Fruit fly (Drosophila melanogaster) whole organism, prepupa: ENCODE measurements around the gene Mst84Da.

Experiments used
- Blimp-1 ChIP-seq: fragments of 200-800 bp; sonication (Bioruptor generic); optimal IDR thresholded peaks from 3 replicates; lab custom pipeline; 2017; ENCODE audit warnings: missing biosample characterization, missing genetic modification characterization, mild to moderate bottlenecking, moderate library complexity, missing genetic modification reagents
- CG10631 ChIP-seq: fragments of 200-800 bp; sonication (Bioruptor generic); optimal IDR thresholded peaks from 2 replicates; lab custom pipeline; 2016; ENCODE audit warnings: missing biosample characterization, missing genetic modification characterization
- CG10669 ChIP-seq: fragments of 200-800 bp; sonication (Bioruptor generic); optimal IDR thresholded peaks from 3 replicates; lab custom pipeline; 2018; ENCODE audit warnings: missing biosample characterization, mild to moderate bottlenecking, missing genetic modification characterization, moderate library complexity
- CG11294 ChIP-seq: fragments of 200-800 bp; sonication (Bioruptor generic); IDR thresholded peaks from 2 replicates; pipeline ENCODE4 v1.3.6; 2022; ENCODE audit warnings: missing biosample characterization, missing genetic modification characterization
- CG11762 ChIP-seq: fragments of 200-800 bp; sonication (Bioruptor generic); optimal IDR thresholded peaks from 3 replicates; lab custom pipeline; 2016; ENCODE audit warnings: missing biosample characterization, missing genetic modification characterization; ENCODE audit not compliant: insufficient read depth
- CG11902 ChIP-seq: fragments of 200-800 bp; sonication (Bioruptor generic); optimal IDR thresholded peaks from 3 replicates; lab custom pipeline; 2016; ENCODE audit warnings: missing biosample characterization, missing genetic modification characterization
- CG15336 ChIP-seq: fragments of 200-800 bp; sonication (Bioruptor generic); IDR thresholded peaks from 2 replicates; pipeline ENCODE4 v1.3.6; 2022; ENCODE audit warnings: missing biosample characterization, missing genetic modification characterization
- CG1621 ChIP-seq: fragments of 200-800 bp; sonication (Bioruptor generic); optimal IDR thresholded peaks from 3 replicates; lab custom pipeline; 2018; ENCODE audit warnings: missing biosample characterization, mild to moderate bottlenecking, missing genetic modification characterization
- CG16779 ChIP-seq: fragments of 200-800 bp; sonication (Bioruptor generic); optimal IDR thresholded peaks from 3 replicates; lab custom pipeline; 2017; ENCODE audit warnings: missing biosample characterization, mild to moderate bottlenecking, missing genetic modification characterization
- CG3032 ChIP-seq: fragments of 200-800 bp; optimal IDR thresholded peaks from 2 replicates; lab custom pipeline; 2019; ENCODE audit warnings: missing biosample characterization, mild to moderate bottlenecking, missing genetic modification characterization, moderate library complexity
- CG31627 ChIP-seq: fragments of 200-800 bp; sonication (Bioruptor generic); optimal IDR thresholded peaks from 3 replicates; lab custom pipeline; 2016; ENCODE audit warnings: missing biosample characterization, missing genetic modification characterization
- CG32006 ChIP-seq: fragments of 200-800 bp; sonication (Bioruptor generic); optimal IDR thresholded peaks from 3 replicates; lab custom pipeline; 2017; ENCODE audit warnings: missing biosample characterization, mild to moderate bottlenecking, missing genetic modification characterization
- CG34406 ChIP-seq: fragments of 200-800 bp; sonication (Bioruptor generic); optimal IDR thresholded peaks from 3 replicates; lab custom pipeline; 2016; ENCODE audit warnings: missing biosample characterization, missing genetic modification characterization
- CG4318 ChIP-seq: fragments of 200-800 bp; sonication (Bioruptor generic); optimal IDR thresholded peaks from 3 replicates; lab custom pipeline; 2017; ENCODE audit warnings: missing biosample characterization, mild to moderate bottlenecking, missing genetic modification characterization
- CG6163 ChIP-seq: fragments of 200-800 bp; sonication (Bioruptor generic); IDR thresholded peaks from 3 replicates; pipeline ENCODE4 v1.3.6; 2022; ENCODE audit warnings: missing biosample characterization, missing genetic modification characterization
- CG6276 ChIP-seq: fragments of 200-800 bp; sonication (Bioruptor generic); optimal IDR thresholded peaks from 2 replicates; lab custom pipeline; 2017; ENCODE audit warnings: missing biosample characterization, mild to moderate bottlenecking, missing genetic modification characterization
- CG6792 ChIP-seq: fragments of 200-800 bp; sonication (Bioruptor generic); optimal IDR thresholded peaks from 3 replicates; lab custom pipeline; 2016; ENCODE audit warnings: missing biosample characterization, missing genetic modification characterization
- CG6808 ChIP-seq: fragments of 200-800 bp; sonication (Bioruptor generic); optimal IDR thresholded peaks from 3 replicates; lab custom pipeline; 2017; ENCODE audit warnings: missing biosample characterization, missing genetic modification characterization, mild to moderate bottlenecking, moderate library complexity, missing genetic modification reagents
- CG6854 ChIP-seq: fragments of 200-800 bp; sonication (Bioruptor generic); optimal IDR thresholded peaks from 2 replicates; lab custom pipeline; 2017; ENCODE audit warnings: missing biosample characterization, mild to moderate bottlenecking, missing genetic modification characterization
- CG7368 ChIP-seq: fragments of 200-800 bp; sonication (Bioruptor generic); optimal IDR thresholded peaks from 3 replicates; lab custom pipeline; 2016; ENCODE audit warnings: missing biosample characterization, missing genetic modification characterization
- CG8632 ChIP-seq: fragments of 200-800 bp; sonication (Bioruptor generic); optimal IDR thresholded peaks from 3 replicates; lab custom pipeline; 2016; ENCODE audit warnings: missing biosample characterization, missing genetic modification characterization
- CG9139 ChIP-seq: fragments of 200-800 bp; sonication (Bioruptor generic); optimal IDR thresholded peaks from 3 replicates; lab custom pipeline; 2017; ENCODE audit warnings: missing biosample characterization, mild to moderate bottlenecking, missing genetic modification characterization
- Eip75B ChIP-seq: fragments of 200-800 bp; sonication (Bioruptor generic); optimal IDR thresholded peaks from 3 replicates; lab custom pipeline; 2016; ENCODE audit warnings: missing biosample characterization, missing genetic modification characterization
- Eip78C ChIP-seq: fragments of 200-800 bp; sonication (Bioruptor generic); peaks from one replicate; lab custom pipeline; 2016; ENCODE audit warnings: missing biosample characterization, missing genetic modification characterization
- Eip93F ChIP-seq: fragments of 200-800 bp; sonication (Bioruptor generic); optimal IDR thresholded peaks from 2 replicates; lab custom pipeline; 2016; ENCODE audit warnings: missing biosample characterization, mild to moderate bottlenecking, missing genetic modification characterization
- Ets21C ChIP-seq: fragments of 200-800 bp; sonication (Bioruptor generic); optimal IDR thresholded peaks from 3 replicates; lab custom pipeline; 2016; ENCODE audit warnings: missing biosample characterization, missing genetic modification characterization
- Ets96B ChIP-seq: fragments of 200-800 bp; optimal IDR thresholded peaks from 2 replicates; lab custom pipeline; 2019; ENCODE audit warnings: missing biosample characterization, mild to moderate bottlenecking, missing genetic modification characterization, moderate library complexity
- Gug ChIP-seq: fragments of 200-800 bp; sonication (Bioruptor generic); IDR thresholded peaks from 2 replicates; pipeline ENCODE4 v1.3.6; 2022; ENCODE audit warnings: missing biosample characterization, missing genetic modification characterization
- Hr39 ChIP-seq: fragments of 200-800 bp; sonication (Bioruptor generic); optimal IDR thresholded peaks from 2 replicates; lab custom pipeline; 2016; ENCODE audit warnings: missing biosample characterization, missing genetic modification characterization
- Hr4 ChIP-seq: fragments of 200-800 bp; sonication (Bioruptor generic); optimal IDR thresholded peaks from 3 replicates; lab custom pipeline; 2016; ENCODE audit warnings: missing biosample characterization, missing genetic modification characterization
- Lpt ChIP-seq: fragments of 200-800 bp; sonication (Bioruptor generic); optimal IDR thresholded peaks from 3 replicates; lab custom pipeline; 2016; ENCODE audit warnings: missing biosample characterization, missing genetic modification characterization
- Met ChIP-seq: fragments of 200-800 bp; sonication (Bioruptor generic); optimal IDR thresholded peaks from 3 replicates; lab custom pipeline; 2016; ENCODE audit warnings: missing biosample characterization, missing genetic modification characterization
- OdsH ChIP-seq: fragments of 200-800 bp; sonication (Bioruptor generic); optimal IDR thresholded peaks from 3 replicates; lab custom pipeline; 2016; ENCODE audit warnings: missing biosample characterization, missing genetic modification characterization
- Smox ChIP-seq: fragments of 200-800 bp; sonication (Bioruptor generic); optimal IDR thresholded peaks from 3 replicates; lab custom pipeline; 2016; ENCODE audit warnings: missing biosample characterization, missing genetic modification characterization
- Sox102F ChIP-seq: fragments of 200-800 bp; sonication (Bioruptor generic); optimal IDR thresholded peaks from 2 replicates; lab custom pipeline; 2016; ENCODE audit warnings: missing biosample characterization, mild to moderate bottlenecking, missing genetic modification characterization
- Sox14 ChIP-seq: fragments of 200-800 bp; sonication (Bioruptor generic); optimal IDR thresholded peaks from 3 replicates; lab custom pipeline; 2016; ENCODE audit warnings: missing biosample characterization, missing genetic modification characterization
- Sox15 ChIP-seq: fragments of 200-800 bp; sonication (Bioruptor generic); optimal IDR thresholded peaks from 3 replicates; lab custom pipeline; 2016; ENCODE audit warnings: missing biosample characterization, missing genetic modification characterization
- achi ChIP-seq: fragments of 200-800 bp; sonication (Bioruptor generic); optimal IDR thresholded peaks from 3 replicates; lab custom pipeline; 2016; ENCODE audit warnings: missing biosample characterization, missing genetic modification characterization
- acj6 ChIP-seq: fragments of 200-800 bp; sonication (Bioruptor generic); optimal IDR thresholded peaks from 3 replicates; lab custom pipeline; 2016; ENCODE audit warnings: missing biosample characterization, missing genetic modification characterization
- cyc ChIP-seq: fragments of 200-800 bp; sonication (Bioruptor generic); optimal IDR thresholded peaks from 3 replicates; lab custom pipeline; 2016; ENCODE audit warnings: missing biosample characterization, missing genetic modification characterization
- dac ChIP-seq: fragments of 200-800 bp; sonication (Bioruptor generic); optimal IDR thresholded peaks from 2 replicates; lab custom pipeline; 2017; ENCODE audit warnings: missing biosample characterization, mild to moderate bottlenecking, missing genetic modification characterization
- dsx ChIP-seq: fragments of 200-800 bp; optimal IDR thresholded peaks from 3 replicates; lab custom pipeline; 2019; ENCODE audit warnings: missing biosample characterization, mild to moderate bottlenecking, missing genetic modification characterization, moderate library complexity; ENCODE audit not compliant: poor library complexity, severe bottlenecking
- esn ChIP-seq: fragments of 200-800 bp; sonication (Bioruptor generic); optimal IDR thresholded peaks from 2 replicates; lab custom pipeline; 2016; ENCODE audit warnings: missing biosample characterization, mild to moderate bottlenecking, missing genetic modification characterization, moderate library complexity
- fkh ChIP-seq: fragments of 200-800 bp; sonication (Bioruptor generic); optimal IDR thresholded peaks from 3 replicates; lab custom pipeline; 2017; ENCODE audit warnings: missing biosample characterization, mild to moderate bottlenecking, missing genetic modification characterization, moderate library complexity
- lz ChIP-seq: fragments of 200-800 bp; sonication (Bioruptor generic); optimal IDR thresholded peaks from 3 replicates; lab custom pipeline; 2016; ENCODE audit warnings: missing biosample characterization, missing genetic modification characterization
- net ChIP-seq: fragments of 200-800 bp; sonication (Bioruptor generic); optimal IDR thresholded peaks from 3 replicates; lab custom pipeline; 2016; ENCODE audit warnings: missing biosample characterization, missing genetic modification characterization
- pdm3 ChIP-seq: fragments of 200-800 bp; sonication (Bioruptor generic); optimal IDR thresholded peaks from 3 replicates; lab custom pipeline; 2016; ENCODE audit warnings: missing biosample characterization, missing genetic modification characterization
- salr ChIP-seq, 2 experiments: fragments of 200-800 bp; sonication (Bioruptor generic); optimal IDR thresholded peaks; 3 replicates each; lab custom pipeline; 2016 to 2018; ENCODE audit warnings: missing biosample characterization in 2 of 2, missing genetic modification characterization in 2 of 2, mild to moderate bottlenecking in 1 of 2
- spab ChIP-seq: fragments of 200-800 bp; sonication (Bioruptor generic); optimal IDR thresholded peaks from 2 replicates; lab custom pipeline; 2017; ENCODE audit warnings: missing biosample characterization, mild to moderate bottlenecking, missing genetic modification characterization, missing genetic modification reagents
- ss ChIP-seq, 2 experiments: fragments of 200-800 bp; sonication (Bioruptor generic); optimal IDR thresholded peaks; 2 replicates in 1 of 2; 3 replicates in 1 of 2; lab custom pipeline; 2017 to 2018; ENCODE audit warnings: mild to moderate bottlenecking in 2 of 2, missing biosample characterization in 2 of 2, missing genetic modification characterization in 2 of 2, moderate library complexity in 1 of 2
- svp ChIP-seq: fragments of 200-800 bp; sonication (Bioruptor generic); peaks from one replicate; lab custom pipeline; 2016; ENCODE audit warnings: missing biosample characterization, missing genetic modification characterization
- topi ChIP-seq: fragments of 200-800 bp; sonication (Bioruptor generic); optimal IDR thresholded peaks from 3 replicates; lab custom pipeline; 2016; ENCODE audit warnings: missing biosample characterization, missing genetic modification characterization
- vri ChIP-seq: fragments of 200-800 bp; sonication (Bioruptor generic); optimal IDR thresholded peaks from 3 replicates; lab custom pipeline; 2016; ENCODE audit warnings: missing biosample characterization, mild to moderate bottlenecking, missing genetic modification characterization

The Mst84Da gene

dm6 chr3R:7326200-7326599 is 39.5 kb upstream of the Mst84Da start:
- TF ChIP-seq CG15336 (GFP tag; lab: Robert Waterston, UW) (no peak), Gug (no peak), topi (peak; percentile 45), Ets96B (tag; lab: Kevin White, UChicago) (peak; percentile 27), Smox (GFP tag; lab: Kevin White, UChicago) (peak; percentile 45), Sox15 (GFP tag; lab: Kevin White, UChicago) (no peak), CG6808 (peak; percentile 35), fkh (no peak), CG6276 (no peak), CG11902 (GFP tag; lab: Kevin White, UChicago) (peak; percentile 23), CG16779 (tag; lab: Kevin White, UChicago) (no peak), Hr39 (GFP tag; lab: Kevin White, UChicago) (peak; percentile 45), CG10669 (GFP tag; lab: Kevin White, UChicago) (peak; percentile 13), Sox102F (GFP tag; lab: Kevin White, UChicago) (no peak), lz (GFP tag; lab: Kevin White, UChicago) (peak; percentile 32), Sox14 (peak; percentile 0), Lpt (GFP tag; lab: Kevin White, UChicago) (peak; percentile 13), CG34406 (GFP tag; lab: Kevin White, UChicago) (peak; percentile 5), CG9139 (GFP tag; lab: Kevin White, UChicago) (no peak), net (no peak), CG7368 (GFP tag; lab: Kevin White, UChicago) (no peak), CG1621 (tag; lab: Kevin White, UChicago) (no peak), Eip75B (no peak), cyc (GFP tag; lab: Kevin White, UChicago) (peak; percentile 26), CG11762 (GFP tag; lab: Kevin White, UChicago) (no peak), dsx (no peak), Eip93F (no peak), ss (GFP tag; optimal IDR thresholded peaks at IDR 0.05; lab: Kevin White, UChicago) (no peak), CG6854 (GFP tag; lab: Kevin White, UChicago) (no peak), esn (peak; percentile 66), CG6163 (GFP tag; lab: Robert Waterston, UW) (no peak), CG6792 (GFP tag; lab: Kevin White, UChicago) (peak; percentile 35), Hr4 (GFP tag; lab: Kevin White, UChicago) (no peak), CG10631 (GFP tag; lab: Kevin White, UChicago) (peak; percentile 39), spab (peak; percentile 22), acj6 (GFP tag; lab: Kevin White, UChicago) (peak; percentile 36), CG8632 (no peak), Ets21C (GFP tag; lab: Kevin White, UChicago) (no peak), Met (GFP tag; lab: Kevin White, UChicago) (peak; percentile 64), CG11294 (GFP tag; lab: Robert Waterston, UW) (no peak), OdsH (peak; percentile 48), CG4318 (GFP tag; lab: Kevin White, UChicago) (peak; percentile 9), vri (GFP tag; lab: Kevin White, UChicago) (peak; percentile 21), CG31627 (GFP tag; lab: Kevin White, UChicago) (peak; percentile 31), Eip78C (GFP tag; lab: Kevin White, UChicago) (peak; percentile 86), Blimp-1 (GFP tag; lab: Kevin White, UChicago) (no peak), salr (GFP tag; optimal IDR thresholded peaks at IDR 0.05; lab: Kevin White, UChicago) (peak in 1 of 2 experiments; percentile 25), achi (GFP tag; lab: Kevin White, UChicago) (peak; percentile 32), pdm3 (peak; percentile 41), svp (GFP tag; lab: Kevin White, UChicago) (peak; percentile 83), dac (GFP tag; lab: Kevin White, UChicago) (no peak), CG3032 (tag; lab: Kevin White, UChicago) (no peak), CG32006 (GFP tag; lab: Kevin White, UChicago) (peak; percentile 58)
